Fruit fly (Drosophila melanogaster) whole organism, embryonic: ENCODE measurements around the gene CG8668.
A peak's percentile ranks its signal among the peaks of the same experiment; 100 is the strongest.

ENCODE experiments used
- C15 ChIP-seq: fragments of 200-800 bp; sonication (Bioruptor generic); IDR thresholded peaks from 3 replicates; pipeline ENCODE4 v1.3.6; 2022; ENCODE audit warnings: missing biosample characterization, missing genetic modification characterization
- CG13287 ChIP-seq: fragments of 200-800 bp; sonication (Bioruptor generic); IDR thresholded peaks from 2 replicates; pipeline ENCODE4 v1.3.6; 2022; ENCODE audit warnings: missing biosample characterization, missing genetic modification characterization; ENCODE audit not compliant: partially characterized antibody
- CG1832 ChIP-seq: fragments of 200-800 bp; sonication (Bioruptor generic); optimal IDR thresholded peaks from 2 replicates; lab custom pipeline; 2017; ENCODE audit warnings: missing biosample characterization, mild to moderate bottlenecking, missing genetic modification characterization, inconsistent platforms
- CG32772 ChIP-seq: fragments of 200-800 bp; sonication (Bioruptor generic); IDR thresholded peaks from 2 replicates; pipeline ENCODE4 v1.3.6; 2022; ENCODE audit warnings: missing biosample characterization, missing genetic modification characterization
- CG6254 ChIP-seq: fragments of 200-800 bp; sonication (Bioruptor generic); optimal IDR thresholded peaks from 3 replicates; lab custom pipeline; 2017; ENCODE audit warnings: mild to moderate bottlenecking, missing biosample characterization, missing genetic modification reagents, missing genetic modification characterization
- H15 ChIP-seq: fragments of 200-800 bp; sonication (Bioruptor generic); IDR thresholded peaks from 3 replicates; pipeline ENCODE4 v1.3.6; 2022; ENCODE audit warnings: missing biosample characterization, missing genetic modification characterization
- Xrp1 ChIP-seq: fragments of 200-800 bp; sonication (Bioruptor generic); IDR thresholded peaks from 2 replicates; pipeline ENCODE4 v1.3.6; 2022; ENCODE audit warnings: missing biosample characterization, missing genetic modification characterization
- YL-1 ChIP-seq: fragments of 200-800 bp; sonication (Bioruptor generic); optimal IDR thresholded peaks from 3 replicates; lab custom pipeline; 2017; ENCODE audit warnings: missing biosample characterization, mild to moderate bottlenecking, missing genetic modification characterization
- corto ChIP-seq: fragments of 200-800 bp; sonication (Bioruptor generic); optimal IDR thresholded peaks from 2 replicates; lab custom pipeline; 2016; ENCODE audit warnings: missing biosample characterization, mild to moderate bottlenecking, missing genetic modification characterization, moderate library complexity
- dan ChIP-seq: fragments of 200-800 bp; sonication (Bioruptor generic); IDR thresholded peaks from 2 replicates; pipeline ENCODE4 v1.3.6; 2022; ENCODE audit warnings: missing biosample characterization, missing genetic modification characterization
- fd102C ChIP-seq: fragments of 200-800 bp; sonication (Bioruptor generic); optimal IDR thresholded peaks from 2 replicates; lab custom pipeline; 2018; ENCODE audit warnings: missing biosample characterization, mild to moderate bottlenecking, missing genetic modification characterization, moderate library complexity
- hbn ChIP-seq: fragments of 200-800 bp; sonication (Bioruptor generic); IDR thresholded peaks from 2 replicates; pipeline ENCODE4 v1.3.6; 2022; ENCODE audit warnings: missing biosample characterization, missing genetic modification characterization; ENCODE audit not compliant: partially characterized antibody
- ken ChIP-seq: fragments of 200-800 bp; sonication (Bioruptor generic); IDR thresholded peaks from 3 replicates; pipeline ENCODE4 v1.3.6; 2022; ENCODE audit warnings: missing biosample characterization, missing genetic modification characterization
- zf30C ChIP-seq: fragments of 200-800 bp; sonication (Bioruptor generic); optimal IDR thresholded peaks from 3 replicates; lab custom pipeline; 2018; ENCODE audit warnings: missing biosample characterization, mild to moderate bottlenecking, missing genetic modification characterization

- TF ChIP-seq fd102C (GFP tag; lab: Kevin White, UChicago) (no peak), CG1832 (no peak), hbn (no peak), Xrp1 (no peak), dan (no peak), zf30C (GFP tag; lab: Kevin White, UChicago) (no peak), ken (GFP tag; lab: Robert Waterston, UW) (no peak), CG13287 (peak; percentile 45), H15 (GFP tag; lab: Robert Waterston, UW) (no peak), CG32772 (GFP tag; lab: Robert Waterston, UW) (no peak), corto (no peak), CG6254 (no peak), C15 (GFP tag; lab: Robert Waterston, UW) (no peak), YL-1 (no peak)
Measured at dm6 chr2L:8088025-8088789, 38.6 kb upstream of the CG8668 start.
